Worm (Caenorhabditis elegans): ENCODE data around the gene Y39B6A.34.

DNA sequence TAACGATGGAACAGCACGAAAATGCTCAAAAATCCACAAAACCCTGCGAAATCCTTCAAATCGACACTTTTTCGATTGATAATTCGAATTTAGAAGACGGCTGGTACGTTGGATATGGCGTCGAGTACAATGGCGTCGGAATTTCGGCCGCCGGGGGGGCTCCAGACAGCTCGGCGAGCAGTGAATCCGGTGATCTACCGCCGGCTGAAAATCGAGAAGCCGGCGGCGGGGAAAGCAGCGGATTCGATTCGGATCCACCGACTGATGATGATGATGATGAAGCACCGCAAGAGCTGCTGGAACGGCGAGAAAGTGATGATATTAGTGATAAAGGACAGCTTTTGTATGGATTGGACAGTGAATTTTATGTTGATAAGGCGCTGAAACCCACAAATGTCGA is 9.9 kb upstream of the Y39B6A.34 start:
- TF ChIP-seq unc-62 (GFP tag; optimal IDR thresholded peaks at IDR 0.05) (no peak), nhr-11 (tag; optimal IDR thresholded peaks at IDR 0.05) (no peak), ama-1 (optimal IDR thresholded peaks at IDR 0.05) (no peak), pha-4 (tag; optimal IDR thresholded peaks at IDR 0.05) (no peak), aly-2 (tag; optimal IDR thresholded peaks at IDR 0.05) (no peak), pqm-1 (tag; optimal IDR thresholded peaks at IDR 0.05) (no peak), nhr-77 (tag; optimal IDR thresholded peaks at IDR 0.05) (no peak), sea-2 (GFP tag; optimal IDR thresholded peaks at IDR 0.05) (no peak), skn-1 (tag; optimal IDR thresholded peaks at IDR 0.05) (no peak), nhr-23 (tag; optimal IDR thresholded peaks at IDR 0.05) (no peak), ceh-9 (tag; optimal IDR thresholded peaks at IDR 0.05) (no peak)
